Worm (Caenorhabditis elegans) whole organism, young adult: ENCODE results near the gene ZK355.3.

Experiments
- B0336.3 ChIP-seq: fragments of 200-800 bp; sonication (Bioruptor generic); IDR thresholded peaks from 2 replicates; pipeline ENCODE4 v1.3.6; 2022; ENCODE audit warnings: missing genetic modification characterization, missing compliant biosample characterization
- C06A6.2 ChIP-seq: fragments of 200-800 bp; sonication (Bioruptor generic); conservative IDR thresholded peaks from 2 replicates; pipeline ENCODE4 v1.3.6; 2022; ENCODE audit warnings: missing genetic modification characterization, missing compliant biosample characterization
- D2030.7 ChIP-seq: fragments of 200-800 bp; sonication (Bioruptor generic); IDR thresholded peaks from 2 replicates; pipeline ENCODE4 v1.3.6; 2022; ENCODE audit warnings: missing genetic modification reagents, missing genetic modification characterization, missing compliant biosample characterization
- F10E7.11 ChIP-seq: sonication (generic microtip); optimal IDR thresholded peaks from 2 replicates; lab custom pipeline; 2017; ENCODE audit warnings: mild to moderate bottlenecking, missing genetic modification characterization, moderate library complexity, missing compliant biosample characterization
- F23B12.7 ChIP-seq: sonication (generic microtip); optimal IDR thresholded peaks from 2 replicates; lab custom pipeline; 2017; ENCODE audit warnings: missing genetic modification characterization, mild to moderate bottlenecking, missing compliant biosample characterization, antibody characterized with exemption, moderate library complexity; ENCODE audit not compliant: insufficient read depth
- F49E8.2 ChIP-seq: sonication (generic microtip); optimal IDR thresholded peaks from 3 replicates; lab custom pipeline; 2017; ENCODE audit warnings: missing genetic modification characterization, mild to moderate bottlenecking, missing compliant biosample characterization, antibody characterized with exemption, moderate library complexity; ENCODE audit not compliant: insufficient read depth
- F52B5.7 ChIP-seq: sonication (generic microtip); optimal IDR thresholded peaks from 2 replicates; lab custom pipeline; 2016; ENCODE audit warnings: mild to moderate bottlenecking, missing genetic modification characterization, missing compliant biosample characterization
- F55B11.4 ChIP-seq: sonication (generic microtip); optimal IDR thresholded peaks from 2 replicates; lab custom pipeline; 2016; ENCODE audit warnings: missing compliant biosample characterization, missing genetic modification characterization, borderline replicate concordance; ENCODE audit not compliant: insufficient read depth
- Y53G8AR.9 ChIP-seq: fragments of 200-800 bp; sonication (Bioruptor generic); conservative IDR thresholded peaks from 2 replicates; pipeline ENCODE4 v1.3.6; 2022; ENCODE audit warnings: missing genetic modification reagents, missing genetic modification characterization, missing compliant biosample characterization
- Y56A3A.18 ChIP-seq: fragments of 200-800 bp; sonication (Bioruptor generic); IDR thresholded peaks from 2 replicates; pipeline ENCODE4 v1.3.6; 2022; ENCODE audit warnings: missing genetic modification reagents, missing genetic modification characterization, missing compliant biosample characterization
- Y79H2A.3 ChIP-seq: fragments of 200-800 bp; sonication (Bioruptor generic); conservative IDR thresholded peaks from 2 replicates; pipeline ENCODE4 v1.3.6; 2022; ENCODE audit warnings: missing genetic modification reagents, missing genetic modification characterization, missing compliant biosample characterization
- aptf-3 ChIP-seq: fragments of 200-800 bp; sonication (Bioruptor generic); IDR thresholded peaks from 2 replicates; pipeline ENCODE4 v1.3.6; 2022; ENCODE audit warnings: missing genetic modification characterization, missing compliant biosample characterization
- athp-1 ChIP-seq: sonication (generic microtip); optimal IDR thresholded peaks from 2 replicates; lab custom pipeline; 2017; ENCODE audit warnings: mild to moderate bottlenecking, missing genetic modification characterization, missing compliant biosample characterization
- attf-5 ChIP-seq: fragments of 200-800 bp; sonication (Bioruptor generic); optimal IDR thresholded peaks from 2 replicates; lab custom pipeline; 2018; ENCODE audit warnings: mild to moderate bottlenecking, missing genetic modification characterization, missing compliant biosample characterization
- attf-6 ChIP-seq: fragments of 200-800 bp; sonication (Bioruptor generic); IDR thresholded peaks from 2 replicates; pipeline ENCODE4 v1.3.6; 2022; ENCODE audit warnings: missing genetic modification reagents, missing genetic modification characterization, missing compliant biosample characterization
- bed-1 ChIP-seq: fragments of 200-800 bp; sonication (Bioruptor generic); IDR thresholded peaks from 2 replicates; pipeline ENCODE4 v1.3.6; 2022; ENCODE audit warnings: missing genetic modification reagents, missing genetic modification characterization, missing compliant biosample characterization
- ccch-3 ChIP-seq: fragments of 200-800 bp; sonication (Bioruptor generic); optimal IDR thresholded peaks from 2 replicates; lab custom pipeline; 2018; ENCODE audit warnings: mild to moderate bottlenecking, missing genetic modification characterization, missing compliant biosample characterization
- cebp-2 ChIP-seq: fragments of 200-800 bp; sonication (Bioruptor generic); IDR thresholded peaks from 2 replicates; pipeline ENCODE4 v1.3.6; 2022; ENCODE audit warnings: missing genetic modification characterization, missing compliant biosample characterization
- ceh-40 ChIP-seq: fragments of 200-800 bp; sonication (Bioruptor generic); IDR thresholded peaks from 2 replicates; pipeline ENCODE4 v1.3.6; 2022; ENCODE audit warnings: missing genetic modification characterization, missing compliant biosample characterization
- ceh-58 ChIP-seq: fragments of 200-800 bp; sonication (Bioruptor generic); IDR thresholded peaks from 2 replicates; pipeline ENCODE4 v1.3.6; 2022; ENCODE audit warnings: missing genetic modification characterization, missing compliant biosample characterization
- dox-1 ChIP-seq: fragments of 200-800 bp; sonication (Bioruptor generic); IDR thresholded peaks from 2 replicates; pipeline ENCODE4 v1.3.6; 2022; ENCODE audit warnings: missing genetic modification reagents, missing genetic modification characterization, missing compliant biosample characterization
- ets-4 ChIP-seq: fragments of 200-800 bp; sonication (Bioruptor generic); optimal IDR thresholded peaks from 2 replicates; lab custom pipeline; 2018; ENCODE audit warnings: mild to moderate bottlenecking, missing genetic modification characterization, missing compliant biosample characterization
- gei-17 ChIP-seq: fragments of 200-800 bp; sonication (Bioruptor generic); optimal IDR thresholded peaks from 2 replicates; lab custom pipeline; 2018; ENCODE audit warnings: mild to moderate bottlenecking, missing genetic modification characterization, missing compliant biosample characterization
- hlh-12 ChIP-seq: sonication (generic microtip); optimal IDR thresholded peaks from 2 replicates; lab custom pipeline; 2016; ENCODE audit warnings: missing genetic modification characterization, missing compliant biosample characterization
- hsf-1 ChIP-seq: fragments of 200-800 bp; sonication (Bioruptor generic); IDR thresholded peaks from 2 replicates; pipeline ENCODE4 v1.3.6; 2022; ENCODE audit warnings: missing genetic modification reagents, missing genetic modification characterization, missing compliant biosample characterization
- lin-26 ChIP-seq: fragments of 200-800 bp; sonication (Bioruptor generic); IDR thresholded peaks from 2 replicates; pipeline ENCODE4 v1.3.6; 2022; ENCODE audit warnings: missing genetic modification reagents, missing genetic modification characterization, missing compliant biosample characterization
- lir-1 ChIP-seq: fragments of 200-800 bp; sonication (Bioruptor generic); conservative IDR thresholded peaks from 2 replicates; pipeline ENCODE4 v1.3.6; 2022; ENCODE audit warnings: missing genetic modification reagents, missing genetic modification characterization, missing compliant biosample characterization
- lsl-1 ChIP-seq: fragments of 200-800 bp; sonication (Bioruptor generic); optimal IDR thresholded peaks from 2 replicates; lab custom pipeline; 2018; ENCODE audit warnings: mild to moderate bottlenecking, missing genetic modification characterization, moderate library complexity, missing compliant biosample characterization
- mel-28 ChIP-seq: sonication (generic microtip); optimal IDR thresholded peaks from 2 replicates; lab custom pipeline; 2016; ENCODE audit warnings: borderline replicate concordance, mild to moderate bottlenecking, missing genetic modification characterization, missing compliant biosample characterization
- nfya-1 ChIP-seq: sonication (generic microtip); optimal IDR thresholded peaks from 2 replicates; lab custom pipeline; 2017; ENCODE audit warnings: antibody characterized with exemption, missing compliant biosample characterization, missing genetic modification characterization, borderline replicate concordance; ENCODE audit not compliant: insufficient read depth
- nfyb-1 ChIP-seq: fragments of 200-800 bp; sonication (Bioruptor generic); IDR thresholded peaks from 2 replicates; pipeline ENCODE4 v1.3.6; 2022; ENCODE audit warnings: missing genetic modification reagents, missing genetic modification characterization, missing compliant biosample characterization
- nhr-179 ChIP-seq: sonication (generic microtip); optimal IDR thresholded peaks from 2 replicates; lab custom pipeline; 2016; ENCODE audit warnings: mild to moderate bottlenecking, missing genetic modification characterization, missing compliant biosample characterization
- nhr-27 ChIP-seq: fragments of 200-800 bp; sonication (Bioruptor generic); optimal IDR thresholded peaks from 2 replicates; lab custom pipeline; 2018; ENCODE audit warnings: mild to moderate bottlenecking, missing genetic modification characterization, moderate library complexity, missing compliant biosample characterization
- nhr-80 ChIP-seq: sonication (generic microtip); optimal IDR thresholded peaks from 2 replicates; lab custom pipeline; 2016; ENCODE audit warnings: missing genetic modification characterization, missing compliant biosample characterization
- pbrm-1 ChIP-seq: fragments of 200-800 bp; sonication (Bioruptor generic); IDR thresholded peaks from 2 replicates; pipeline ENCODE4 v1.3.6; 2022; ENCODE audit warnings: missing genetic modification reagents, missing genetic modification characterization, missing compliant biosample characterization
- rec-8 ChIP-seq, 2 experiments: sonication (generic microtip); optimal IDR thresholded peaks; 2 replicates each; lab custom pipeline; 2016; ENCODE audit warnings: mild to moderate bottlenecking in 2 of 2, missing genetic modification characterization in 2 of 2, missing genetic modification reagents in 2 of 2, missing genotype in 2 of 2, missing biosample characterization in 1 of 2, missing compliant biosample characterization in 1 of 2, moderate library complexity in 1 of 2
- sdz-38 ChIP-seq: sonication (generic microtip); optimal IDR thresholded peaks from 2 replicates; lab custom pipeline; 2016; ENCODE audit warnings: missing genotype, missing genetic modification characterization, missing compliant biosample characterization
- sea-2 ChIP-seq: fragments of 200-800 bp; sonication (Bioruptor generic); IDR thresholded peaks from 2 replicates; pipeline ENCODE4 v1.3.6; 2022; ENCODE audit warnings: missing genetic modification characterization, missing compliant biosample characterization
- snpc-1.1 ChIP-seq: sonication (generic microtip); optimal IDR thresholded peaks from 2 replicates; lab custom pipeline; 2017; ENCODE audit warnings: missing genetic modification characterization, mild to moderate bottlenecking, missing compliant biosample characterization, antibody characterized with exemption, moderate library complexity, missing genotype, missing genetic modification reagents; ENCODE audit not compliant: insufficient read depth
- snpc-4 ChIP-seq, 5 experiments: fragments of 150-350 bp in 1 of 5; sonication (generic microtip) in 4 of 5; optimal IDR thresholded peaks; 2 replicates each; lab custom pipeline; 2014 to 2018; ENCODE audit warnings: missing genetic modification characterization in 5 of 5, missing biosample characterization in 3 of 5, antibody characterized with exemption in 2 of 5, mild to moderate bottlenecking in 2 of 5, missing compliant biosample characterization in 2 of 5, missing genotype in 2 of 5, moderate library complexity in 2 of 5, missing genetic modification reagents in 1 of 5
- sptf-2 ChIP-seq: fragments of 200-800 bp; sonication (Bioruptor generic); optimal IDR thresholded peaks from 2 replicates; lab custom pipeline; 2018; ENCODE audit warnings: mild to moderate bottlenecking, missing genetic modification characterization, missing compliant biosample characterization
- tbp1 ChIP-seq: fragments of 200-800 bp; sonication (Bioruptor generic); optimal IDR thresholded peaks from 2 replicates; lab custom pipeline; 2018; ENCODE audit warnings: mild to moderate bottlenecking, missing genetic modification characterization, missing compliant biosample characterization
- tbx-9 ChIP-seq: sonication (generic microtip); optimal IDR thresholded peaks from 2 replicates; lab custom pipeline; 2016; ENCODE audit warnings: borderline replicate concordance, missing genetic modification characterization, inconsistent platforms, missing compliant biosample characterization
- zim-3 ChIP-seq: sonication (generic microtip); optimal IDR thresholded peaks from 2 replicates; lab custom pipeline; 2017; ENCODE audit warnings: mild to moderate bottlenecking, missing genetic modification characterization, moderate library complexity, missing compliant biosample characterization
- ztf-26 ChIP-seq: sonication (generic microtip); optimal IDR thresholded peaks from 2 replicates; lab custom pipeline; 2017; ENCODE audit warnings: missing genetic modification characterization, missing compliant biosample characterization
- ztf-28 ChIP-seq: fragments of 200-800 bp; sonication (Bioruptor generic); IDR thresholded peaks from 2 replicates; pipeline ENCODE4 v1.3.6; 2022; ENCODE audit warnings: missing genetic modification reagents, missing genetic modification characterization, missing compliant biosample characterization

The ZK355.3 gene

ce11 chrII:2920817-2921458 lies 6.5 kb downstream of the ZK355.3 start:
- TF ChIP-seq snpc-1.1 (tag; lab: Kevin White, UChicago) (no peak), F10E7.11 (tag; lab: Kevin White, UChicago) (peak; percentile 37), F49E8.2 (tag; lab: Kevin White, UChicago) (peak; percentile 47), ztf-26 (peak; percentile 53), sea-2 (no peak), Y79H2A.3 (0 out of 2 replicates have a peak, but pooled peaks have one; percentile 29), ceh-40 (GFP tag; lab: Robert Waterston, UW) (no peak), lin-26 (GFP tag; lab: Robert Waterston, UW) (0 out of 2 replicates have a peak, but pooled peaks have one; percentile 67), F23B12.7 (no peak), tbp1 (peak; percentile 45), athp-1 (tag; lab: Kevin White, UChicago) (peak; percentile 86), sdz-38 (no peak), nfya-1 (tag; lab: Kevin White, UChicago) (no peak), Y56A3A.18 (GFP tag; lab: Robert Waterston, UW) (no peak), zim-3 (tag; lab: Kevin White, UChicago) (no peak), ccch-3 (no peak), attf-5 (peak; percentile 74), gei-17 (GFP tag; lab: Kevin White, UChicago) (peak; percentile 44), D2030.7 (GFP tag; lab: Robert Waterston, UW) (peak; percentile 61), F52B5.7 (peak; percentile 37), nhr-179 (no peak), pbrm-1 (peak; percentile 74), hlh-12 (tag; lab: Kevin White, UChicago) (no peak), cebp-2 (GFP tag; lab: Robert Waterston, UW) (no peak), ceh-58 (GFP tag; lab: Robert Waterston, UW) (no peak), dox-1 (GFP tag; lab: Robert Waterston, UW) (peak; percentile 71), C06A6.2 (GFP tag; lab: Robert Waterston, UW) (no peak), ets-4 (GFP tag; lab: Kevin White, UChicago) (no peak), mel-28 (no peak), attf-6 (GFP tag; lab: Robert Waterston, UW) (no peak), ztf-28 (GFP tag; lab: Robert Waterston, UW) (no peak), B0336.3 (GFP tag; lab: Robert Waterston, UW) (peak; percentile 96), snpc-4 (GFP tag; optimal IDR thresholded peaks at IDR 0.05; lab: Kevin White, UChicago) (peak; percentile 22), snpc-4 (tag; optimal IDR thresholded peaks at IDR 0.05; lab: Kevin White, UChicago) (peak in 2 of 4 experiments; percentile 39 to 45), F55B11.4 (no peak), sptf-2 (GFP tag; lab: Kevin White, UChicago) (no peak), nhr-27 (tag; lab: Kevin White, UChicago) (no peak), tbx-9 (tag; lab: Kevin White, UChicago) (no peak), lsl-1 (GFP tag; lab: Kevin White, UChicago) (peak; percentile 92), aptf-3 (GFP tag; lab: Robert Waterston, UW) (no peak; the same call in 1 of the 2 replicates), nfyb-1 (GFP tag; lab: Robert Waterston, UW) (no peak; the same call in 1 of the 2 replicates), hsf-1 (peak; percentile 89), lir-1 (GFP tag; lab: Robert Waterston, UW) (peak; percentile 7; the same call in 1 of the 2 replicates), bed-1 (GFP tag; lab: Robert Waterston, UW) (0 out of 2 replicates have a peak, but pooled peaks have one; percentile 43), Y53G8AR.9 (GFP tag; lab: Robert Waterston, UW) (peak; percentile 49; the same call in 1 of the 2 replicates), nhr-80 (tag; lab: Kevin White, UChicago) (peak; percentile 3), rec-8 (tag; optimal IDR thresholded peaks at IDR 0.05; lab: Kevin White, UChicago) (no peak)
